Worm (Caenorhabditis elegans) whole organism, L2 larva: ENCODE data around the gene W08G11.3.

Experiments used
- C34F6.9 ChIP-seq: fragments of 150-350 bp; optimal IDR thresholded peaks from 2 replicates; lab custom pipeline; 2014; ENCODE audit warnings: missing biosample characterization, missing genetic modification characterization
- F13H6.1 ChIP-seq: sonication (generic microtip); optimal IDR thresholded peaks from 2 replicates; lab custom pipeline; 2016; ENCODE audit warnings: missing genetic modification characterization, missing compliant biosample characterization
- R02D3.7 ChIP-seq: fragments of 150-350 bp; optimal IDR thresholded peaks from 2 replicates; lab custom pipeline; 2014; ENCODE audit warnings: missing biosample characterization, missing genetic modification characterization
- ZK546.5 ChIP-seq: sonication (generic microtip); optimal IDR thresholded peaks from 2 replicates; lab custom pipeline; 2017; ENCODE audit warnings: missing biosample characterization, missing genetic modification characterization
- alr-1 ChIP-seq: fragments of 150-350 bp; optimal IDR thresholded peaks from 2 replicates; lab custom pipeline; 2014; ENCODE audit warnings: missing biosample characterization, missing genetic modification characterization
- aly-2 ChIP-seq: fragments of 150-350 bp; optimal IDR thresholded peaks from 2 replicates; lab custom pipeline; 2014; ENCODE audit warnings: missing biosample characterization, missing genetic modification characterization
- ama-1 ChIP-seq: fragments of 150-350 bp; optimal IDR thresholded peaks from 2 replicates; lab custom pipeline; 2018; ENCODE audit warnings: inconsistent platforms
- blmp-1 ChIP-seq: sonication (generic microtip); optimal IDR thresholded peaks from 2 replicates; lab custom pipeline; 2017; ENCODE audit warnings: missing genetic modification characterization, mild to moderate bottlenecking, missing compliant biosample characterization, antibody characterized with exemption, moderate library complexity; ENCODE audit not compliant: insufficient read depth
- ceh-16 ChIP-seq: fragments of 150-350 bp; optimal IDR thresholded peaks from 2 replicates; lab custom pipeline; 2014; ENCODE audit warnings: missing biosample characterization, missing genetic modification characterization
- ceh-82 ChIP-seq: fragments of 150-350 bp; optimal IDR thresholded peaks from 2 replicates; lab custom pipeline; 2014; ENCODE audit warnings: missing biosample characterization, missing genetic modification characterization
- crh-2 ChIP-seq: sonication (generic microtip); optimal IDR thresholded peaks from 2 replicates; lab custom pipeline; 2017; ENCODE audit warnings: missing biosample characterization, missing genetic modification characterization
- dmd-4 ChIP-seq: sonication (generic microtip); optimal IDR thresholded peaks from 2 replicates; lab custom pipeline; 2017; ENCODE audit warnings: missing biosample characterization, missing genetic modification characterization
- egl-27 ChIP-seq: sonication (generic microtip); optimal IDR thresholded peaks from 3 replicates; lab custom pipeline; 2017; ENCODE audit warnings: missing biosample characterization, missing genetic modification reagents, missing genetic modification characterization
- elt-1 ChIP-seq: fragments of 150-350 bp; optimal IDR thresholded peaks from 2 replicates; lab custom pipeline; 2014; ENCODE audit warnings: missing biosample characterization, missing genetic modification characterization
- elt-3 ChIP-seq: sonication (generic microtip); optimal IDR thresholded peaks from 2 replicates; lab custom pipeline; 2017; ENCODE audit warnings: missing biosample characterization, missing genetic modification characterization
- fos-1 ChIP-seq: fragments of 150-350 bp; optimal IDR thresholded peaks from 2 replicates; lab custom pipeline; 2014; ENCODE audit warnings: missing biosample characterization, missing genetic modification characterization
- lin-11 ChIP-seq: fragments of 150-350 bp; sonication (generic microtip); optimal IDR thresholded peaks from 2 replicates; lab custom pipeline; 2014; ENCODE audit warnings: missing biosample characterization, missing genetic modification characterization, inconsistent platforms, mixed read lengths
- lin-13 ChIP-seq: fragments of 150-350 bp; optimal IDR thresholded peaks from 2 replicates; lab custom pipeline; 2014; ENCODE audit warnings: missing biosample characterization, missing genetic modification reagents, missing genetic modification characterization
- lin-39 ChIP-seq: fragments of 150-350 bp; optimal IDR thresholded peaks from 2 replicates; lab custom pipeline; 2014; ENCODE audit warnings: missing biosample characterization, missing genetic modification reagents, missing genetic modification characterization
- lsy-2 ChIP-seq, 2 experiments: fragments of 150-350 bp in 1 of 2; sonication (generic microtip) in 1 of 2; optimal IDR thresholded peaks; 2 replicates each; lab custom pipeline; 2014 to 2017; ENCODE audit warnings: missing biosample characterization in 2 of 2, missing genetic modification characterization in 2 of 2
- mab-5 ChIP-seq: fragments of 150-350 bp; optimal IDR thresholded peaks from 2 replicates; lab custom pipeline; 2014; ENCODE audit warnings: missing biosample characterization, missing genetic modification characterization
- mbf-1 ChIP-seq: sonication (generic microtip); optimal IDR thresholded peaks from 2 replicates; lab custom pipeline; 2017; ENCODE audit warnings: missing biosample characterization, missing genetic modification characterization
- nhr-10 ChIP-seq: sonication (generic microtip); optimal IDR thresholded peaks from 2 replicates; lab custom pipeline; 2017; ENCODE audit warnings: missing biosample characterization, missing genetic modification characterization
- nhr-12 ChIP-seq: fragments of 150-350 bp; optimal IDR thresholded peaks from 2 replicates; lab custom pipeline; 2014; ENCODE audit warnings: missing biosample characterization, missing genetic modification characterization
- nhr-21 ChIP-seq: fragments of 150-350 bp; optimal IDR thresholded peaks from 2 replicates; lab custom pipeline; 2014; ENCODE audit warnings: missing biosample characterization, missing genetic modification characterization
- nhr-237 ChIP-seq: fragments of 150-350 bp; optimal IDR thresholded peaks from 2 replicates; lab custom pipeline; 2014; ENCODE audit warnings: missing biosample characterization, missing genetic modification characterization
- nhr-6 ChIP-seq: fragments of 150-350 bp; optimal IDR thresholded peaks from 2 replicates; lab custom pipeline; 2014; ENCODE audit warnings: missing biosample characterization, missing genetic modification characterization
- peb-1 ChIP-seq: fragments of 150-350 bp; optimal IDR thresholded peaks from 2 replicates; lab custom pipeline; 2014; ENCODE audit warnings: missing biosample characterization, missing genetic modification characterization
- skn-1 ChIP-seq: sonication (generic microtip); optimal IDR thresholded peaks from 2 replicates; lab custom pipeline; 2017; ENCODE audit warnings: missing biosample characterization, missing genetic modification characterization
- sma-9 ChIP-seq, 2 experiments: fragments of 150-350 bp in 1 of 2; sonication (generic microtip) in 1 of 2; optimal IDR thresholded peaks; 2 replicates each; lab custom pipeline; 2014 to 2016; ENCODE audit warnings: missing genetic modification characterization in 2 of 2, mild to moderate bottlenecking in 1 of 2, missing biosample characterization in 1 of 2, missing compliant biosample characterization in 1 of 2, missing genetic modification reagents in 1 of 2, moderate library complexity in 1 of 2
- unc-39 ChIP-seq: fragments of 150-350 bp; optimal IDR thresholded peaks from 2 replicates; lab custom pipeline; 2014; ENCODE audit warnings: missing biosample characterization, missing genetic modification characterization
- unc-55 ChIP-seq: fragments of 150-350 bp; sonication (generic microtip); optimal IDR thresholded peaks from 3 replicates; lab custom pipeline; 2014; ENCODE audit warnings: missing biosample characterization, missing genetic modification reagents, missing genetic modification characterization
- unc-62 ChIP-seq: fragments of 150-350 bp; optimal IDR thresholded peaks from 2 replicates; lab custom pipeline; 2014; ENCODE audit warnings: missing biosample characterization, missing genetic modification reagents, missing genetic modification characterization
- zag-1 ChIP-seq: fragments of 150-350 bp; optimal IDR thresholded peaks from 2 replicates; lab custom pipeline; 2014; ENCODE audit warnings: missing biosample characterization, missing genetic modification characterization
- ztf-1 ChIP-seq: fragments of 200-800 bp; sonication (Bioruptor generic); conservative IDR thresholded peaks from 2 replicates; pipeline ENCODE4 v1.3.6; 2022; ENCODE audit warnings: missing genetic modification characterization, missing compliant biosample characterization
- ztf-4 ChIP-seq: fragments of 150-350 bp; optimal IDR thresholded peaks from 2 replicates; lab custom pipeline; 2014; ENCODE audit warnings: missing biosample characterization, missing genetic modification characterization

W08G11.3 gene

ce11 chrV:16407663-16408062, 40.2 kb downstream of the W08G11.3 start, which contains the start of gene F26D2.3:
Gene F26D2.3 (plus strand): TSS chrV:16407963.
- TF ChIP-seq skn-1 (tag; lab: Kevin White, UChicago) (no peak), lin-39 (tag; lab: Kevin White, UChicago) (no peak), zag-1 (tag; lab: Kevin White, UChicago) (no peak), ztf-1 (no peak), unc-39 (tag; lab: Kevin White, UChicago) (no peak), nhr-12 (tag; lab: Kevin White, UChicago) (no peak)

- no peak for TF ChIP-seq nhr-10 (tag; lab: Kevin White, UChicago)
- TF ChIP-seq ceh-16 (tag; lab: Kevin White, UChicago) = no peak
- TF ChIP-seq C34F6.9 = no peak
- no peak for TF ChIP-seq ceh-82 (tag; lab: Kevin White, UChicago)
- no peak for TF ChIP-seq fos-1 (tag; lab: Kevin White, UChicago)
- TF ChIP-seq elt-3 (tag; lab: Kevin White, UChicago) = no peak
- TF ChIP-seq R02D3.7 (tag; lab: Kevin White, UChicago) = no peak
These were observed 43.0 kb downstream of the W08G11.3 start, which contains the start of gene srh-145 for ce11 chrV:16410521-16410920. Gene srh-145 (plus strand): TSS chrV:16410713.

- TF ChIP-seq unc-62 (GFP tag; lab: Kevin White, UChicago) = no peak
- no peak for TF ChIP-seq lin-39 (tag; lab: Kevin White, UChicago)
- no peak for TF ChIP-seq nhr-237 (tag; lab: Kevin White, UChicago)
- no peak for TF ChIP-seq unc-39 (tag; lab: Kevin White, UChicago)
- no peak for TF ChIP-seq unc-55
These were observed 49.5 kb downstream of the W08G11.3 start, which contains the start of gene str-55 for ce11 chrV:16417014-16417413. Gene str-55 (minus strand): TSS chrV:16417114.

ce11 chrV:16419769-16420168, 52.3 kb downstream of the W08G11.3 start, which contains the start of gene F26D2.16:
Gene F26D2.16 (minus strand): TSS chrV:16419869.
- TF ChIP-seq mbf-1 (tag; lab: Kevin White, UChicago) (no peak), aly-2 (no peak), nhr-12 (tag; lab: Kevin White, UChicago) (no peak), nhr-10 (tag; lab: Kevin White, UChicago) (no peak), lin-13 (GFP tag; lab: Kevin White, UChicago) (no peak), ZK546.5 (tag; lab: Kevin White, UChicago) (no peak), mab-5 (no peak), alr-1 (tag; lab: Kevin White, UChicago) (no peak), sma-9 (GFP tag; optimal IDR thresholded peaks at IDR 0.05; lab: Kevin White, UChicago) (no peak), sma-9 (tag; optimal IDR thresholded peaks at IDR 0.05; lab: Kevin White, UChicago) (no peak), skn-1 (tag; lab: Kevin White, UChicago) (no peak), ceh-82 (tag; lab: Kevin White, UChicago) (no peak), nhr-21 (tag; lab: Kevin White, UChicago) (no peak), ztf-4 (no peak), unc-55 (no peak), lsy-2 (tag; optimal IDR thresholded peaks at IDR 0.05; lab: Kevin White, UChicago) (no peak), F13H6.1 (no peak), elt-1 (tag; lab: Kevin White, UChicago) (no peak)

- TF ChIP-seq fos-1 (tag; lab: Kevin White, UChicago) = no peak
- TF ChIP-seq C34F6.9 = no peak
- no peak for TF ChIP-seq mbf-1 (tag; lab: Kevin White, UChicago)
- no peak for TF ChIP-seq lin-11
- TF ChIP-seq zag-1 (tag; lab: Kevin White, UChicago) = no peak
- TF ChIP-seq egl-27 (tag; lab: Kevin White, UChicago) = no peak
- TF ChIP-seq unc-39 (tag; lab: Kevin White, UChicago) = no peak
- TF ChIP-seq peb-1 (tag; lab: Kevin White, UChicago) = no peak
- TF ChIP-seq unc-55 = no peak
- TF ChIP-seq ZK546.5 (tag; lab: Kevin White, UChicago) = no peak
- no peak for TF ChIP-seq crh-2 (tag; lab: Kevin White, UChicago)
- TF ChIP-seq nhr-6 (tag; lab: Kevin White, UChicago) = no peak
- no peak for TF ChIP-seq dmd-4 (tag; lab: Kevin White, UChicago)
- no peak for TF ChIP-seq unc-62 (GFP tag; lab: Kevin White, UChicago)
- no peak for TF ChIP-seq ama-1 (lab: Kevin White, UChicago)
- TF ChIP-seq nhr-21 (tag; lab: Kevin White, UChicago) = no peak
- TF ChIP-seq blmp-1 (tag; lab: Kevin White, UChicago) = no peak
- TF ChIP-seq, all 48 proteins: peak for 0
These were observed 53.2 kb downstream of the W08G11.3 start, which contains the start of gene srw-48 for ce11 chrV:16420696-16421095. Gene srw-48 (plus strand): TSS chrV:16420996.
